Worm (Caenorhabditis elegans): Measurements from ENCODE around the gene tth-1.

DNA sequence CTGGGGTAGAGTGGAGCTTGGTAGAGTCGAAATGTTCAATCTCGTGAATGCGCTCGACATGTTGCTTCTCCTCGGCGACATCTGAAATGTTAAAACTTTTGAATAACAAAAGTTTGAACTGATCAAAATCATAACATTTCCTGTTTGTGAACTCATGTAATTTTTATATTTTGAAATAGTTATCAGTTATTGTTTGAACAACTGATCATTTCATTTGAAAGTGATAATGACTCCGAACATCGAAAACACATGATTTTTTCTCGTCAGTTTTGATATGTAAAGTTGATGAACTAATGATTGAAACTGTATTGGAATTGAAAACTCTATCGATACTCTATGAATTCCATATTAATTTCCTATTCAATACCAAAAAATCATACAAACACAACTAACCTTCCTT is 334 bp downstream of the tth-1 start:
- TF ChIP-seq lir-3 (tag; optimal IDR thresholded peaks at IDR 0.05) (no peak), ama-1 (optimal IDR thresholded peaks at IDR 0.05) (no peak), egl-43 (GFP tag; IDR thresholded peaks at IDR 0.05) (no peak), nhr-237 (tag; optimal IDR thresholded peaks at IDR 0.05) (no peak), ceh-82 (tag; optimal IDR thresholded peaks at IDR 0.05) (no peak), fos-1 (tag; optimal IDR thresholded peaks at IDR 0.05) (no peak), spr-3 (GFP tag; optimal IDR thresholded peaks at IDR 0.05) (no peak), daf-12 (tag; optimal IDR thresholded peaks at IDR 0.05) (no peak), aly-2 (tag; optimal IDR thresholded peaks at IDR 0.05) (no peak), dve-1 (tag; optimal IDR thresholded peaks at IDR 0.05; ENCODE audit: insufficient read depth) (peak; percentile 44), nhr-42 (GFP tag; IDR thresholded peaks at IDR 0.05) (no peak)
